Fruit fly (Drosophila melanogaster) whole organism, embryonic: ENCODE data around the gene CG14515.
A peak's percentile ranks its signal among the peaks of the same experiment; 100 is the strongest.

Source experiments
- B-H2 ChIP-seq: fragments of 200-800 bp; sonication (Bioruptor generic); optimal IDR thresholded peaks from 2 replicates; lab custom pipeline; 2018; ENCODE audit warnings: missing biosample characterization, mild to moderate bottlenecking, missing genetic modification characterization
- C15 ChIP-seq: fragments of 200-800 bp; sonication (Bioruptor generic); IDR thresholded peaks from 3 replicates; pipeline ENCODE4 v1.3.6; 2022; ENCODE audit warnings: missing biosample characterization, missing genetic modification characterization
- CG10543 ChIP-seq: fragments of 200-800 bp; sonication (Bioruptor generic); optimal IDR thresholded peaks from 3 replicates; lab custom pipeline; 2017; ENCODE audit warnings: missing biosample characterization, mild to moderate bottlenecking, missing genetic modification characterization, moderate library complexity
- CG14050 ChIP-seq: fragments of 200-800 bp; sonication (Bioruptor generic); IDR thresholded peaks from 3 replicates; pipeline ENCODE4 v1.3.6; 2022; ENCODE audit warnings: missing biosample characterization, missing genetic modification characterization
- CG14710 ChIP-seq: fragments of 200-800 bp; sonication (Bioruptor generic); optimal IDR thresholded peaks from 3 replicates; lab custom pipeline; 2019; ENCODE audit warnings: missing biosample characterization, mild to moderate bottlenecking, missing genetic modification characterization, moderate library complexity
- CG15269 ChIP-seq: fragments of 200-800 bp; sonication (Bioruptor generic); optimal IDR thresholded peaks from 2 replicates; lab custom pipeline; 2018; ENCODE audit warnings: missing biosample characterization, mild to moderate bottlenecking, missing genetic modification characterization, moderate library complexity
- CG17328 ChIP-seq: fragments of 200-800 bp; sonication (Bioruptor generic); IDR thresholded peaks from 2 replicates; pipeline ENCODE4 v1.3.6; 2022; ENCODE audit warnings: missing biosample characterization, missing genetic modification characterization
- CG17802 ChIP-seq: fragments of 200-800 bp; sonication (Bioruptor generic); optimal IDR thresholded peaks from 2 replicates; lab custom pipeline; 2018; ENCODE audit warnings: missing biosample characterization, mild to moderate bottlenecking, missing genetic modification characterization, moderate library complexity
- CG1792 ChIP-seq: fragments of 200-800 bp; sonication (Bioruptor generic); optimal IDR thresholded peaks from 2 replicates; lab custom pipeline; 2016; ENCODE audit warnings: missing biosample characterization, missing genetic modification characterization
- CG18619 ChIP-seq: fragments of 200-800 bp; sonication (Bioruptor generic); optimal IDR thresholded peaks from 3 replicates; lab custom pipeline; 2017; ENCODE audit warnings: missing biosample characterization, mild to moderate bottlenecking, missing genetic modification characterization
- CG30403 ChIP-seq: fragments of 200-800 bp; sonication (Bioruptor generic); optimal IDR thresholded peaks from 3 replicates; lab custom pipeline; 2016; ENCODE audit warnings: missing biosample characterization, missing genetic modification characterization
- CG30431 ChIP-seq: fragments of 200-800 bp; sonication (Bioruptor generic); optimal IDR thresholded peaks from 2 replicates; lab custom pipeline; 2017; ENCODE audit warnings: missing biosample characterization, missing genetic modification characterization
- CG3281 ChIP-seq: fragments of 200-800 bp; sonication (Bioruptor generic); optimal IDR thresholded peaks from 3 replicates; lab custom pipeline; 2017; ENCODE audit warnings: missing biosample characterization, mild to moderate bottlenecking, missing genetic modification characterization
- CG3407 ChIP-seq: fragments of 200-800 bp; sonication (Bioruptor generic); optimal IDR thresholded peaks from 2 replicates; lab custom pipeline; 2018; ENCODE audit warnings: missing biosample characterization, mild to moderate bottlenecking, missing genetic modification characterization
- CG34422 ChIP-seq: fragments of 200-800 bp; sonication (Bioruptor generic); IDR thresholded peaks from 3 replicates; pipeline ENCODE4 v1.3.6; 2022; ENCODE audit warnings: missing biosample characterization, missing genetic modification characterization
- CG3847 ChIP-seq: fragments of 200-800 bp; sonication (Bioruptor generic); IDR thresholded peaks from 2 replicates; pipeline ENCODE4 v1.3.6; 2022; ENCODE audit warnings: missing biosample characterization, missing genetic modification characterization
- CG4328 ChIP-seq: fragments of 200-800 bp; sonication (Bioruptor generic); optimal IDR thresholded peaks from 3 replicates; lab custom pipeline; 2017; ENCODE audit warnings: missing biosample characterization, missing genetic modification reagents, missing genetic modification characterization
- CG43689 ChIP-seq: fragments of 200-800 bp; sonication (Bioruptor generic); IDR thresholded peaks from 2 replicates; pipeline ENCODE4 v1.3.6; 2022; ENCODE audit warnings: missing biosample characterization, missing genetic modification characterization
- CG5180 ChIP-seq: fragments of 200-800 bp; sonication (Bioruptor generic); optimal IDR thresholded peaks from 3 replicates; lab custom pipeline; 2017; ENCODE audit warnings: missing biosample characterization, missing genetic modification characterization, mild to moderate bottlenecking, moderate library complexity, missing genetic modification reagents
- CG8388 ChIP-seq: fragments of 200-800 bp; sonication (Bioruptor generic); optimal IDR thresholded peaks from 2 replicates; lab custom pipeline; 2019; ENCODE audit warnings: missing biosample characterization, mild to moderate bottlenecking, missing genetic modification characterization, moderate library complexity
- CG9727 ChIP-seq: fragments of 200-800 bp; sonication (Bioruptor generic); optimal IDR thresholded peaks from 3 replicates; lab custom pipeline; 2017; ENCODE audit warnings: missing biosample characterization, mild to moderate bottlenecking, missing genetic modification characterization
- D19A ChIP-seq: fragments of 200-800 bp; optimal IDR thresholded peaks from 3 replicates; lab custom pipeline; 2019; ENCODE audit warnings: missing biosample characterization, mild to moderate bottlenecking, missing genetic modification characterization, moderate library complexity
- Dll ChIP-seq: fragments of 200-800 bp; sonication (Bioruptor generic); IDR thresholded peaks from 4 replicates; pipeline ENCODE4 v1.3.6; 2022; ENCODE audit warnings: missing biosample characterization, missing genetic modification characterization; ENCODE audit not compliant: partially characterized antibody
- ERR ChIP-seq: fragments of 200-800 bp; sonication (Bioruptor generic); optimal IDR thresholded peaks from 2 replicates; lab custom pipeline; 2016; ENCODE audit warnings: missing biosample characterization, missing genetic modification characterization
- Eip74EF ChIP-seq, 2 experiments: fragments of 200-800 bp in 1 of 2; fragments of >200 bp in 1 of 2; sonication (Bioruptor generic) in 1 of 2; optimal IDR thresholded peaks; 2 replicates each; lab custom pipeline; 2017 to 2019; ENCODE audit warnings: missing biosample characterization in 2 of 2, missing genetic modification characterization in 2 of 2, mild to moderate bottlenecking in 1 of 2, moderate library complexity in 1 of 2
- Hey ChIP-seq: fragments of 200-800 bp; sonication (Bioruptor generic); optimal IDR thresholded peaks from 3 replicates; lab custom pipeline; 2018; ENCODE audit warnings: missing biosample characterization, mild to moderate bottlenecking, missing genetic modification characterization
- Nf-YA ChIP-seq: fragments of 200-800 bp; sonication (Bioruptor generic); IDR thresholded peaks from 2 replicates; pipeline ENCODE4 v1.3.6; 2022; ENCODE audit warnings: missing biosample characterization, missing genetic modification characterization
- Oli ChIP-seq: fragments of 200-800 bp; sonication (Bioruptor generic); optimal IDR thresholded peaks from 2 replicates; lab custom pipeline; 2018; ENCODE audit warnings: missing biosample characterization, mild to moderate bottlenecking, missing genetic modification characterization, moderate library complexity
- Sox100B ChIP-seq: fragments of 200-800 bp; sonication (Bioruptor generic); optimal IDR thresholded peaks from 3 replicates; lab custom pipeline; 2018; ENCODE audit warnings: missing biosample characterization, mild to moderate bottlenecking, missing genetic modification characterization
- Sox102F ChIP-seq: fragments of 200-800 bp; sonication (Bioruptor generic); optimal IDR thresholded peaks from 2 replicates; lab custom pipeline; 2018; ENCODE audit warnings: missing biosample characterization, mild to moderate bottlenecking, missing genetic modification characterization, moderate library complexity
- Taf1 ChIP-seq: fragments of 200-800 bp; sonication (Bioruptor generic); IDR thresholded peaks from 2 replicates; pipeline ENCODE4 v1.3.6; 2022; ENCODE audit warnings: missing biosample characterization, missing genetic modification characterization
- ap ChIP-seq: fragments of 200-800 bp; sonication (Bioruptor generic); IDR thresholded peaks from 2 replicates; pipeline ENCODE4 v1.3.6; 2022; ENCODE audit warnings: missing biosample characterization, missing genetic modification characterization
- caup ChIP-seq: fragments of 200-800 bp; sonication (Bioruptor generic); optimal IDR thresholded peaks from 3 replicates; lab custom pipeline; 2017; ENCODE audit warnings: missing biosample characterization, mild to moderate bottlenecking, missing genetic modification characterization, moderate library complexity; ENCODE audit not compliant: severe bottlenecking
- cg ChIP-seq: fragments of 200-800 bp; sonication (Bioruptor generic); optimal IDR thresholded peaks from 3 replicates; lab custom pipeline; 2019; ENCODE audit warnings: missing biosample characterization, mild to moderate bottlenecking, missing genetic modification characterization, moderate library complexity
- crol ChIP-seq: fragments of 200-800 bp; sonication (Bioruptor generic); IDR thresholded peaks from 2 replicates; pipeline ENCODE4 v1.3.6; 2022; ENCODE audit warnings: missing biosample characterization, missing genetic modification characterization
- dmrt99B ChIP-seq: fragments of 200-800 bp; sonication (Bioruptor generic); optimal IDR thresholded peaks from 2 replicates; lab custom pipeline; 2018; ENCODE audit warnings: missing biosample characterization, mild to moderate bottlenecking, missing genetic modification characterization, moderate library complexity
- ems ChIP-seq: fragments of 200-800 bp; sonication (Bioruptor generic); optimal IDR thresholded peaks from 3 replicates; lab custom pipeline; 2016; ENCODE audit warnings: missing biosample characterization, missing genetic modification characterization
- ewg ChIP-seq: fragments of 200-800 bp; sonication (Bioruptor generic); optimal IDR thresholded peaks from 3 replicates; lab custom pipeline; 2017; ENCODE audit warnings: mild to moderate bottlenecking, missing biosample characterization, missing genetic modification reagents, missing genetic modification characterization
- exex ChIP-seq: fragments of 200-800 bp; sonication (Bioruptor generic); optimal IDR thresholded peaks from 4 replicates; lab custom pipeline; 2018; ENCODE audit warnings: missing biosample characterization, mild to moderate bottlenecking, missing genetic modification characterization, moderate library complexity
- kni ChIP-seq: fragments of 200-800 bp; sonication (Bioruptor generic); optimal IDR thresholded peaks from 3 replicates; lab custom pipeline; 2017; ENCODE audit warnings: mild to moderate bottlenecking, missing biosample characterization, missing genetic modification reagents, missing genetic modification characterization
- pb ChIP-seq: fragments of 200-800 bp; sonication (Bioruptor generic); optimal IDR thresholded peaks from 3 replicates; lab custom pipeline; 2016; ENCODE audit warnings: missing biosample characterization, missing genetic modification characterization
- pfk ChIP-seq: fragments of 200-800 bp; sonication (Bioruptor generic); optimal IDR thresholded peaks from 2 replicates; lab custom pipeline; 2018; ENCODE audit warnings: missing biosample characterization, mild to moderate bottlenecking, missing genetic modification characterization, moderate library complexity
- sc ChIP-seq, 3 experiments: fragments of >200 bp in 2 of 3; fragments of 200-800 bp in 1 of 3; sonication (Bioruptor generic) in 1 of 3; optimal IDR thresholded peaks; 2 replicates in 2 of 3; 3 replicates in 1 of 3; lab custom pipeline; 2017; ENCODE audit warnings: mild to moderate bottlenecking in 1 of 3, missing biosample characterization in 1 of 3, missing genetic modification characterization in 1 of 3, missing genetic modification reagents in 1 of 3
- sd ChIP-seq: fragments of 200-800 bp; sonication (Bioruptor generic); optimal IDR thresholded peaks from 3 replicates; lab custom pipeline; 2018; ENCODE audit warnings: missing biosample characterization, mild to moderate bottlenecking, missing genetic modification characterization, moderate library complexity
- sens-2 ChIP-seq: fragments of 200-800 bp; sonication (Bioruptor generic); IDR thresholded peaks from 2 replicates; pipeline ENCODE4 v1.3.6; 2022; ENCODE audit warnings: missing biosample characterization, missing genetic modification characterization
- sisA ChIP-seq: fragments of 200-800 bp; sonication (Bioruptor generic); IDR thresholded peaks from 2 replicates; pipeline ENCODE4 v1.3.6; 2022; ENCODE audit warnings: missing biosample characterization, missing genetic modification characterization
- sna ChIP-seq: fragments of 200-800 bp; sonication (Bioruptor generic); IDR thresholded peaks from 2 replicates; pipeline ENCODE4 v1.3.6; 2022; ENCODE audit warnings: missing biosample characterization, missing genetic modification characterization; ENCODE audit not compliant: partially characterized antibody
- sqz ChIP-seq: fragments of 200-800 bp; sonication (Bioruptor generic); optimal IDR thresholded peaks from 3 replicates; lab custom pipeline; 2018; ENCODE audit warnings: missing biosample characterization, mild to moderate bottlenecking, missing genetic modification characterization

The CG14515 gene

dm6 chr3R:29207012-29207656, 9.8 kb downstream of the CG14515 start (continued):
- TF ChIP-seq Eip74EF (GFP tag; optimal IDR thresholded peaks at IDR 0.05; lab: Kevin White, UChicago) (no peak), caup (GFP tag; lab: Kevin White, UChicago) (peak; percentile 54), CG14050 (peak; percentile 69), CG15269 (peak; percentile 86), CG8388 (peak; percentile 36), kni (GFP tag; lab: Kevin White, UChicago) (no peak), ewg (GFP tag; lab: Kevin White, UChicago) (no peak), ems (no peak), CG17802 (tag; lab: Kevin White, UChicago) (no peak), sd (tag; lab: Kevin White, UChicago) (no peak), CG4328 (GFP tag; lab: Kevin White, UChicago) (peak; percentile 3), cg (GFP tag; lab: Kevin White, UChicago) (peak; percentile 54), Hey (tag; lab: Kevin White, UChicago) (no peak), crol (GFP tag; lab: Robert Waterston, UW) (peak; percentile 44), CG17328 (GFP tag; lab: Robert Waterston, UW) (peak; percentile 75), CG34422 (GFP tag; lab: Robert Waterston, UW) (peak; percentile 71), Oli (peak; percentile 67), CG3407 (GFP tag; lab: Kevin White, UChicago) (peak; percentile 5), pfk (GFP tag; lab: Kevin White, UChicago) (no peak), dmrt99B (tag; lab: Kevin White, UChicago) (peak; percentile 73), CG3847 (GFP tag; lab: Robert Waterston, UW) (peak; percentile 63), CG18619 (peak; percentile 9), Taf1 (GFP tag; lab: Robert Waterston, UW) (0 out of 2 replicates have a peak, but pooled peaks have one; percentile 14), C15 (peak; percentile 14; the same call in 1 of the 3 replicates), CG43689 (GFP tag; lab: Robert Waterston, UW) (peak; percentile 45; the same call in 1 of the 2 replicates), ERR (no peak), sisA (GFP tag; lab: Robert Waterston, UW) (peak; percentile 67), CG30403 (peak; percentile 33), sens-2 (peak; percentile 56; the same call in 1 of the 2 replicates), pb (GFP tag; lab: Kevin White, UChicago) (no peak), CG30431 (GFP tag; lab: Kevin White, UChicago) (peak; percentile 47), D19A (tag; lab: Kevin White, UChicago) (peak; percentile 58), CG10543 (GFP tag; lab: Kevin White, UChicago) (peak; percentile 12), B-H2 (peak; percentile 6), sc (optimal IDR thresholded peaks at IDR 0.05; lab: Kevin White, UChicago) (no peak), sc (GFP tag; optimal IDR thresholded peaks at IDR 0.05; lab: Kevin White, UChicago) (no peak), sna (GFP tag; lab: Robert Waterston, UW) (no peak), Nf-YA (GFP tag; lab: Robert Waterston, UW) (0 out of 2 replicates have a peak, but pooled peaks have one; percentile 12), Sox102F (peak; percentile 74), sqz (peak; percentile 33), ap (GFP tag; lab: Robert Waterston, UW) (no peak), Dll (GFP tag; lab: Robert Waterston, UW) (no peak), CG3281 (peak; percentile 59), CG5180 (peak; percentile 24), Sox100B (GFP tag; lab: Kevin White, UChicago) (peak; percentile 57), CG1792 (GFP tag; lab: Kevin White, UChicago) (no peak), CG9727 (GFP tag; lab: Kevin White, UChicago) (peak; percentile 9), exex (no peak), CG14710 (peak; percentile 23)
